Fruit fly (Drosophila melanogaster) whole organism, embryonic: ENCODE results near the gene spel1.
A peak's percentile ranks its signal among the peaks of the same experiment; 100 is the strongest.

Experiments used
- Blimp-1 ChIP-seq: fragments of 200-800 bp; sonication (Bioruptor generic); optimal IDR thresholded peaks from 3 replicates; lab custom pipeline; 2018; ENCODE audit warnings: missing biosample characterization, missing genetic modification characterization, mild to moderate bottlenecking, moderate library complexity, missing genetic modification reagents
- CG10462 ChIP-seq: fragments of 200-800 bp; sonication (Bioruptor generic); optimal IDR thresholded peaks from 2 replicates; lab custom pipeline; 2016; ENCODE audit warnings: missing biosample characterization, missing genetic modification characterization
- CG11560 ChIP-seq: fragments of 200-800 bp; sonication (Bioruptor generic); IDR thresholded peaks from 3 replicates; pipeline ENCODE4 v1.3.6; 2022; ENCODE audit warnings: missing biosample characterization, missing genetic modification characterization
- CG12155 ChIP-seq: fragments of 200-800 bp; sonication (Bioruptor generic); optimal IDR thresholded peaks from 3 replicates; lab custom pipeline; 2016; ENCODE audit warnings: missing biosample characterization, missing genetic modification characterization
- CG12744 ChIP-seq: fragments of 200-800 bp; sonication (Bioruptor generic); optimal IDR thresholded peaks from 2 replicates; lab custom pipeline; 2016; ENCODE audit warnings: missing biosample characterization, missing genetic modification characterization
- CG15696 ChIP-seq: fragments of 200-800 bp; sonication (Bioruptor generic); optimal IDR thresholded peaks from 2 replicates; lab custom pipeline; 2019; ENCODE audit warnings: missing biosample characterization, mild to moderate bottlenecking, missing genetic modification characterization, moderate library complexity
- CG17186 ChIP-seq: fragments of 200-800 bp; sonication (Bioruptor generic); optimal IDR thresholded peaks from 3 replicates; lab custom pipeline; 2017; ENCODE audit warnings: missing biosample characterization, missing genetic modification reagents, missing genetic modification characterization
- CG17568 ChIP-seq: fragments of 200-800 bp; sonication (Bioruptor generic); optimal IDR thresholded peaks from 2 replicates; lab custom pipeline; 2018; ENCODE audit warnings: missing biosample characterization, mild to moderate bottlenecking, missing genetic modification characterization, moderate library complexity
- CG17802 ChIP-seq: fragments of 200-800 bp; sonication (Bioruptor generic); optimal IDR thresholded peaks from 2 replicates; lab custom pipeline; 2018; ENCODE audit warnings: missing biosample characterization, mild to moderate bottlenecking, missing genetic modification characterization, moderate library complexity
- CG17912 ChIP-seq: fragments of 200-800 bp; sonication (Bioruptor generic); optimal IDR thresholded peaks from 2 replicates; lab custom pipeline; 2018; ENCODE audit warnings: missing biosample characterization, mild to moderate bottlenecking, missing genetic modification characterization
- CG2712 ChIP-seq: fragments of 200-800 bp; optimal IDR thresholded peaks from 3 replicates; lab custom pipeline; 2019; ENCODE audit warnings: missing biosample characterization, mild to moderate bottlenecking, missing genetic modification characterization, moderate library complexity
- CG3163 ChIP-seq: fragments of 200-800 bp; sonication (Bioruptor generic); optimal IDR thresholded peaks from 3 replicates; lab custom pipeline; 2016; ENCODE audit warnings: missing biosample characterization, missing genetic modification characterization
- CG34376 ChIP-seq: fragments of 200-800 bp; sonication (Bioruptor generic); optimal IDR thresholded peaks from 2 replicates; lab custom pipeline; 2018; ENCODE audit warnings: missing biosample characterization, mild to moderate bottlenecking, missing genetic modification characterization
- CG3847 ChIP-seq: fragments of 200-800 bp; sonication (Bioruptor generic); IDR thresholded peaks from 2 replicates; pipeline ENCODE4 v1.3.6; 2022; ENCODE audit warnings: missing biosample characterization, missing genetic modification characterization
- CG5180 ChIP-seq: fragments of 200-800 bp; sonication (Bioruptor generic); optimal IDR thresholded peaks from 3 replicates; lab custom pipeline; 2017; ENCODE audit warnings: missing biosample characterization, missing genetic modification characterization, mild to moderate bottlenecking, moderate library complexity, missing genetic modification reagents
- CG6254 ChIP-seq: fragments of 200-800 bp; sonication (Bioruptor generic); optimal IDR thresholded peaks from 3 replicates; lab custom pipeline; 2017; ENCODE audit warnings: mild to moderate bottlenecking, missing biosample characterization, missing genetic modification reagents, missing genetic modification characterization
- CG8089 ChIP-seq: fragments of 200-800 bp; sonication (Bioruptor generic); optimal IDR thresholded peaks from 3 replicates; lab custom pipeline; 2016; ENCODE audit warnings: missing biosample characterization, missing genetic modification characterization
- Camta ChIP-seq: fragments of 200-800 bp; sonication (Bioruptor generic); optimal IDR thresholded peaks from 2 replicates; lab custom pipeline; 2016; ENCODE audit warnings: missing biosample characterization, missing genetic modification characterization
- Hmr ChIP-seq: fragments of 200-800 bp; sonication (Bioruptor generic); optimal IDR thresholded peaks from 3 replicates; lab custom pipeline; 2017; ENCODE audit warnings: mild to moderate bottlenecking, missing biosample characterization, missing genetic modification reagents, missing genetic modification characterization
- Hmx ChIP-seq: fragments of 200-800 bp; sonication (Bioruptor generic); optimal IDR thresholded peaks from 2 replicates; lab custom pipeline; 2016; ENCODE audit warnings: missing biosample characterization, missing genetic modification characterization
- Myb ChIP-seq: fragments of 200-800 bp; sonication (Bioruptor generic); optimal IDR thresholded peaks from 2 replicates; lab custom pipeline; 2016; ENCODE audit warnings: missing biosample characterization, missing genetic modification characterization
- Neu2 ChIP-seq: fragments of 200-800 bp; sonication (Bioruptor generic); optimal IDR thresholded peaks from 3 replicates; lab custom pipeline; 2016; ENCODE audit warnings: missing biosample characterization, missing genetic modification characterization, borderline replicate concordance
- NfI ChIP-seq: fragments of 200-800 bp; sonication (Bioruptor generic); optimal IDR thresholded peaks from 3 replicates; lab custom pipeline; 2018; ENCODE audit warnings: missing biosample characterization, mild to moderate bottlenecking, missing genetic modification characterization, moderate library complexity
- Spps ChIP-seq: fragments of 200-800 bp; sonication (Bioruptor generic); optimal IDR thresholded peaks from 2 replicates; lab custom pipeline; 2018; ENCODE audit warnings: missing biosample characterization, mild to moderate bottlenecking, missing genetic modification characterization
- Ssrp ChIP-seq: fragments of 200-800 bp; sonication (Bioruptor generic); optimal IDR thresholded peaks from 2 replicates; lab custom pipeline; 2018; ENCODE audit warnings: missing biosample characterization, mild to moderate bottlenecking, missing genetic modification characterization, moderate library complexity
- Taf1 ChIP-seq: fragments of 200-800 bp; sonication (Bioruptor generic); IDR thresholded peaks from 2 replicates; pipeline ENCODE4 v1.3.6; 2022; ENCODE audit warnings: missing biosample characterization, missing genetic modification characterization
- Xbp1 ChIP-seq: fragments of 200-800 bp; sonication (Bioruptor generic); optimal IDR thresholded peaks from 3 replicates; lab custom pipeline; 2016; ENCODE audit warnings: missing biosample characterization, mild to moderate bottlenecking, missing genetic modification characterization
- Xrp1 ChIP-seq: fragments of 200-800 bp; sonication (Bioruptor generic); IDR thresholded peaks from 2 replicates; pipeline ENCODE4 v1.3.6; 2022; ENCODE audit warnings: missing biosample characterization, missing genetic modification characterization
- al ChIP-seq: fragments of 200-800 bp; sonication (Bioruptor generic); IDR thresholded peaks from 2 replicates; pipeline ENCODE4 v1.3.6; 2022; ENCODE audit warnings: missing biosample characterization, missing genetic modification characterization
- aop ChIP-seq: fragments of 200-800 bp; sonication (Bioruptor generic); IDR thresholded peaks from 2 replicates; pipeline ENCODE4 v1.3.6; 2022; ENCODE audit warnings: missing biosample characterization, missing genetic modification characterization
- bcd ChIP-seq: fragments of 200-800 bp; sonication (Bioruptor generic); optimal IDR thresholded peaks from 2 replicates; lab custom pipeline; 2017; ENCODE audit warnings: missing biosample characterization, mild to moderate bottlenecking, missing genetic modification characterization
- cwo ChIP-seq: fragments of 200-800 bp; sonication (Bioruptor generic); optimal IDR thresholded peaks from 3 replicates; lab custom pipeline; 2017; ENCODE audit warnings: missing biosample characterization, missing genetic modification characterization, mild to moderate bottlenecking, moderate library complexity, missing genetic modification reagents
- dm ChIP-seq: fragments of 200-800 bp; sonication (Bioruptor generic); optimal IDR thresholded peaks from 3 replicates; lab custom pipeline; 2016; ENCODE audit warnings: missing biosample characterization, missing genetic modification characterization
- h ChIP-seq: fragments of >200 bp; optimal IDR thresholded peaks from 2 replicates; lab custom pipeline; 2017
- hbn ChIP-seq: fragments of 200-800 bp; sonication (Bioruptor generic); IDR thresholded peaks from 2 replicates; pipeline ENCODE4 v1.3.6; 2022; ENCODE audit warnings: missing biosample characterization, missing genetic modification characterization; ENCODE audit not compliant: partially characterized antibody
- inv ChIP-seq: fragments of 200-800 bp; sonication (Bioruptor generic); IDR thresholded peaks from 2 replicates; pipeline ENCODE4 v1.3.6; 2022; ENCODE audit warnings: missing biosample characterization, missing genetic modification characterization; ENCODE audit not compliant: partially characterized antibody
- jumu ChIP-seq: fragments of 200-800 bp; sonication (Bioruptor generic); optimal IDR thresholded peaks from 3 replicates; lab custom pipeline; 2016; ENCODE audit warnings: missing biosample characterization, missing genetic modification characterization
- lola ChIP-seq, 3 experiments: fragments of >200 bp in 2 of 3; fragments of 200-800 bp in 1 of 3; sonication (Bioruptor generic) in 1 of 3; optimal IDR thresholded peaks; 2 replicates each; lab custom pipeline; 2017 to 2019; ENCODE audit warnings: missing biosample characterization in 3 of 3, missing genetic modification characterization in 3 of 3, mild to moderate bottlenecking in 1 of 3, moderate library complexity in 1 of 3
- mam ChIP-seq: fragments of 200-800 bp; sonication (Bioruptor generic); optimal IDR thresholded peaks from 3 replicates; lab custom pipeline; 2016; ENCODE audit warnings: missing biosample characterization, missing genetic modification characterization
- otp ChIP-seq: fragments of 200-800 bp; sonication (Bioruptor generic); IDR thresholded peaks from 3 replicates; pipeline ENCODE4, ENCODE4 v1.3.6; 2022; ENCODE audit warnings: missing biosample characterization, missing genetic modification characterization
- pros ChIP-seq: fragments of 200-800 bp; sonication (Bioruptor generic); optimal IDR thresholded peaks from 3 replicates; lab custom pipeline; 2019; ENCODE audit warnings: missing biosample characterization, mild to moderate bottlenecking, missing genetic modification characterization, moderate library complexity
- sens ChIP-seq: fragments of 200-800 bp; sonication (Bioruptor generic); peaks from one replicate; lab custom pipeline; 2016; ENCODE audit warnings: missing biosample characterization, missing genetic modification characterization
- sens-2 ChIP-seq: fragments of 200-800 bp; sonication (Bioruptor generic); IDR thresholded peaks from 2 replicates; pipeline ENCODE4 v1.3.6; 2022; ENCODE audit warnings: missing biosample characterization, missing genetic modification characterization
- slou ChIP-seq: fragments of 200-800 bp; sonication (Bioruptor generic); optimal IDR thresholded peaks from 3 replicates; lab custom pipeline; 2016; ENCODE audit warnings: missing biosample characterization, missing genetic modification characterization
- tio ChIP-seq: fragments of 200-800 bp; sonication (Bioruptor generic); optimal IDR thresholded peaks from 2 replicates; lab custom pipeline; 2017; ENCODE audit warnings: missing biosample characterization, missing genetic modification characterization, inconsistent platforms
- tll ChIP-seq, 2 experiments: fragments of 200-800 bp in 1 of 2; fragments of >200 bp in 1 of 2; sonication (Bioruptor generic) in 1 of 2; optimal IDR thresholded peaks; 2 replicates each; lab custom pipeline; 2017 to 2019; ENCODE audit warnings: missing biosample characterization in 2 of 2, missing genetic modification characterization in 2 of 2, mild to moderate bottlenecking in 1 of 2, moderate library complexity in 1 of 2
- vvl ChIP-seq: fragments of 200-800 bp; sonication (Bioruptor generic); IDR thresholded peaks from 2 replicates; pipeline ENCODE4 v1.3.6; 2022; ENCODE audit warnings: missing biosample characterization, missing genetic modification characterization
- wek ChIP-seq: fragments of 200-800 bp; sonication (Bioruptor generic); optimal IDR thresholded peaks from 3 replicates; lab custom pipeline; 2018; ENCODE audit warnings: missing biosample characterization, mild to moderate bottlenecking, missing genetic modification characterization, moderate library complexity
- z ChIP-seq: fragments of 200-800 bp; sonication (Bioruptor generic); IDR thresholded peaks from 3 replicates; pipeline ENCODE4 v1.3.6; 2022; ENCODE audit warnings: missing biosample characterization, missing genetic modification characterization
- zen2 ChIP-seq: fragments of 200-800 bp; sonication (Bioruptor generic); IDR thresholded peaks from 3 replicates; pipeline ENCODE4 v1.3.6; 2022; ENCODE audit warnings: missing biosample characterization, missing genetic modification characterization; ENCODE audit not compliant: partially characterized antibody

Gene spel1

DNA sequence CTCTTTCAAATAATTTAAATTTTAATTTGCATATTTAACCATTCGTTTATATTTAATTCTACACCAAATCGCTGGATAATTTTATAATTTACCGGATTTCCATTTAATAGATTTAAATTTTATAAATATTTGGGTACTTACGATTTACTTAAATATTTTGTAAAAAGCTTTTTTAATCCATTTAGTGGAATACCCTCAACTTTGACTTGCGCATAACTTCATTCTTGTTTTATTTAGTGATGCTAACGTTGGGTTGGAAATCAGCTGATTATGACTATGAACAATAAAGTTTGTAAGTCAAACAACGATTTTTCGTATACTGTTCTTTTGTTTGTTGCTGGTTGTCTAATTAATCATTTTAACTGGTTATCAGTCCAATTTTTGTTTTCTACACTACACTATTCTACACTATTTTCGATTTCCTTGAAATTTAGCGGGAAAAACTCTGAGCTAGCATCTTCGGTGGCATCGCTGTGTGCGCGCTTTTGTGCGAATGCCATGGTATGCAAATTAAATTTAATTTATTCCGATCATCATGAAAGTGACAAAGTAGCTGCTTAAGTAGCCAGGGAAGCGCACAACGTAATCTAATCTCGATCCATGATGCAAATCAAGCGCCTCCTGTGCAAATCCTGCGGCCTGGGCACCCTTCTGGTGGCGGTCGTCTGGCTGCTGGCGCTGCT, 2.9 kb upstream of the spel1 start, which contains the start of gene Pgant35A (continued):
- TF ChIP-seq zen2 (GFP tag; lab: Robert Waterston, UW) (no peak), Blimp-1 (GFP tag; lab: Kevin White, UChicago) (peak; percentile 39), tio (GFP tag; lab: Kevin White, UChicago) (no peak), CG3163 (GFP tag; lab: Kevin White, UChicago) (peak; percentile 36), lola (GFP tag; optimal IDR thresholded peaks at IDR 0.05; lab: Kevin White, UChicago) (peak in 1 of 3 experiments; percentile 49), Xrp1 (GFP tag; lab: Robert Waterston, UW) (peak; percentile 43; the same call in 1 of the 2 replicates), CG34376 (GFP tag; lab: Kevin White, UChicago) (peak; percentile 8), jumu (peak; percentile 9), Ssrp (no peak), dm (GFP tag; lab: Kevin White, UChicago) (no peak), CG12744 (GFP tag; lab: Kevin White, UChicago) (no peak), otp (GFP tag; lab: Robert Waterston, UW) (no peak), CG6254 (GFP tag; lab: Kevin White, UChicago) (no peak), inv (GFP tag; lab: Robert Waterston, UW) (no peak), CG17186 (GFP tag; lab: Kevin White, UChicago) (peak; percentile 49), Myb (GFP tag; lab: Kevin White, UChicago) (peak; percentile 37), tll (GFP tag; optimal IDR thresholded peaks at IDR 0.05; lab: Kevin White, UChicago) (no peak), Camta (GFP tag; lab: Kevin White, UChicago) (no peak), sens-2 (GFP tag; lab: Robert Waterston, UW) (no peak), Hmx (GFP tag; lab: Kevin White, UChicago) (no peak), Spps (tag; lab: Kevin White, UChicago) (no peak), NfI (GFP tag; lab: Kevin White, UChicago) (peak; percentile 26), vvl (GFP tag; lab: Robert Waterston, UW) (peak; percentile 99), wek (GFP tag; lab: Kevin White, UChicago) (peak; percentile 89), aop (GFP tag; lab: Robert Waterston, UW) (no peak), mam (GFP tag; lab: Kevin White, UChicago) (peak; percentile 33), al (GFP tag; lab: Robert Waterston, UW) (no peak), CG8089 (no peak), CG2712 (peak; percentile 67), sens (GFP tag; lab: Kevin White, UChicago) (peak; percentile 55), CG5180 (GFP tag; lab: Kevin White, UChicago) (no peak), CG17912 (GFP tag; lab: Kevin White, UChicago) (no peak), CG17802 (tag; lab: Kevin White, UChicago) (no peak), Taf1 (GFP tag; lab: Robert Waterston, UW) (no peak), CG17568 (GFP tag; lab: Kevin White, UChicago) (no peak), Xbp1 (peak; percentile 11), slou (GFP tag; lab: Kevin White, UChicago) (no peak), h (lab: Kevin White, UChicago) (no peak), CG12155 (GFP tag; lab: Kevin White, UChicago) (peak; percentile 37), CG15696 (peak; percentile 22), z (GFP tag; lab: Robert Waterston, UW) (no peak), CG10462 (GFP tag; lab: Kevin White, UChicago) (no peak), hbn (GFP tag; lab: Robert Waterston, UW) (no peak), CG11560 (tag; lab: Robert Waterston, UW) (no peak), Hmr (peak; percentile 47), CG3847 (GFP tag; lab: Robert Waterston, UW) (no peak), bcd (peak; percentile 44), cwo (GFP tag; lab: Kevin White, UChicago) (no peak), Neu2 (GFP tag; lab: Kevin White, UChicago) (no peak), pros (GFP tag; lab: Kevin White, UChicago) (no peak)
